Worm (Caenorhabditis elegans): ENCODE data around the gene Y54E2A.7.

DNA sequence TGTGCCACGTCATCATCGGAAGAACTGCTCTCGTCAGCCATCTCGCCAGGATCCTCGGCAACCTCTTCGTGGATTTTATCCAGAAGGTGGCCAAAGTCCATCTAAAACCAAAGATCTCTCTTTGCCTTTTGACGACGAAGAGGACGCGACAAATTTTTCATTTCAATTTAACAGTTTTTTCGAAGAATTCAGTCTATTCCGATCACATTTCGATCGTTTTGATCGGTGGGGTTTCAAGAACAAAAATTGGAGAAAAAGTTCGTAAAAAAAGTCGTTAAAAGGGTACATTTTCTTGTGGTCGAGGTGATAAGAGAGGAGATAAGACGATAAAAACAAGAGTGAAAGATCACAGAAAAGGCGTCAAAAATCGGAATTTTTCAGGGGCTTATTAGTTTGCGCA lies 39.4 kb downstream of the Y54E2A.7 start, which contains the start of gene glna-1:
- TF ChIP-seq dao-5 (tag; optimal IDR thresholded peaks at IDR 0.05) = no peak
- no peak for TF ChIP-seq him-1 (tag; optimal IDR thresholded peaks at IDR 0.05)
- TF ChIP-seq W03F9.2 (tag; optimal IDR thresholded peaks at IDR 0.05) = no peak

Measured in whole organism, L4/young adult.